Worm (Caenorhabditis elegans) whole organism, mixed stage, embryonic: Measurements from ENCODE around the gene srw-87.

Source experiments
- M03D4.4 ChIP-seq: sonication (generic microtip); optimal IDR thresholded peaks from 2 replicates; lab custom pipeline; 2017; ENCODE audit warnings: mild to moderate bottlenecking, missing genetic modification characterization, missing compliant biosample characterization
- nhr-12 ChIP-seq: fragments of 150-350 bp; optimal IDR thresholded peaks from 2 replicates; lab custom pipeline; 2014; ENCODE audit warnings: missing biosample characterization, missing genetic modification characterization
- nhr-237 ChIP-seq: fragments of 150-350 bp; optimal IDR thresholded peaks from 2 replicates; lab custom pipeline; 2014; ENCODE audit warnings: missing biosample characterization, missing genetic modification characterization
- pha-4 ChIP-seq: fragments of 150-350 bp; optimal IDR thresholded peaks from 2 replicates; lab custom pipeline; 2018; ENCODE audit warnings: missing biosample characterization, missing genetic modification reagents, missing genetic modification characterization
- unc-62 ChIP-seq: fragments of 150-350 bp; optimal IDR thresholded peaks from 2 replicates; lab custom pipeline; 2014; ENCODE audit warnings: missing biosample characterization, missing genetic modification reagents, missing genetic modification characterization
- zip-8 ChIP-seq: fragments of 150-350 bp; optimal IDR thresholded peaks from 2 replicates; lab custom pipeline; 2014; ENCODE audit warnings: missing biosample characterization, missing genetic modification characterization
- ztf-11 ChIP-seq: fragments of 150-350 bp; optimal IDR thresholded peaks from 2 replicates; lab custom pipeline; 2014; ENCODE audit warnings: missing biosample characterization, missing genetic modification characterization

- TF ChIP-seq nhr-237 (tag; lab: Kevin White, UChicago) (no peak), zip-8 (tag; lab: Kevin White, UChicago) (no peak), ztf-11 (tag; lab: Kevin White, UChicago) (no peak), nhr-12 (tag; lab: Kevin White, UChicago) (no peak), unc-62 (GFP tag; lab: Kevin White, UChicago) (no peak), M03D4.4 (no peak), pha-4 (tag; lab: Kevin White, UChicago) (no peak)
Observed at ce11 chrV:16350775-16351378, 14.5 kb downstream of the srw-87 start.
